Worm (Caenorhabditis elegans) whole organism, L3 larva: ENCODE measurements around the gene fut-2.

Experiments
- R02D3.7 ChIP-seq: fragments of 150-350 bp; optimal IDR thresholded peaks from 2 replicates; lab custom pipeline; 2014; ENCODE audit warnings: missing biosample characterization, missing genetic modification characterization
- aly-2 ChIP-seq: fragments of 150-350 bp; optimal IDR thresholded peaks from 2 replicates; lab custom pipeline; 2014; ENCODE audit warnings: missing biosample characterization, missing genetic modification characterization
- ceh-16 ChIP-seq: sonication (generic microtip); optimal IDR thresholded peaks from 2 replicates; lab custom pipeline; 2017; ENCODE audit warnings: missing biosample characterization, missing genetic modification characterization
- ceh-28 ChIP-seq: fragments of 150-350 bp; optimal IDR thresholded peaks from 2 replicates; lab custom pipeline; 2014; ENCODE audit warnings: missing biosample characterization, missing genetic modification reagents, missing genetic modification characterization
- ceh-82 ChIP-seq: fragments of 150-350 bp; optimal IDR thresholded peaks from 2 replicates; lab custom pipeline; 2014; ENCODE audit warnings: missing biosample characterization, missing genetic modification characterization
- daf-12 ChIP-seq: fragments of 150-350 bp; optimal IDR thresholded peaks from 2 replicates; lab custom pipeline; 2014; ENCODE audit warnings: missing biosample characterization, missing genetic modification reagents, missing genetic modification characterization
- egl-27 ChIP-seq: sonication (generic microtip); optimal IDR thresholded peaks from 4 replicates; lab custom pipeline; 2017; ENCODE audit warnings: missing biosample characterization, missing genetic modification reagents, missing genetic modification characterization
- egl-5 ChIP-seq: fragments of 150-350 bp; optimal IDR thresholded peaks from 2 replicates; lab custom pipeline; 2017; ENCODE audit warnings: missing biosample characterization, missing genetic modification reagents, missing genetic modification characterization, inconsistent platforms
- elt-1 ChIP-seq: fragments of 150-350 bp; optimal IDR thresholded peaks from 2 replicates; lab custom pipeline; 2014; ENCODE audit warnings: missing biosample characterization, missing genetic modification characterization
- elt-2 ChIP-seq: sonication (generic microtip); optimal IDR thresholded peaks from 2 replicates; lab custom pipeline; 2016; ENCODE audit warnings: missing genetic modification reagents, mild to moderate bottlenecking, missing genetic modification characterization, missing compliant biosample characterization
- elt-3 ChIP-seq, 3 experiments: fragments of 150-350 bp in 1 of 3; sonication (generic microtip) in 2 of 3; optimal IDR thresholded peaks; 2 replicates in 2 of 3; 4 replicates in 1 of 3; lab custom pipeline; 2014 to 2017; ENCODE audit warnings: missing biosample characterization in 3 of 3, missing genetic modification characterization in 3 of 3
- fkh-10 ChIP-seq: sonication (generic microtip); optimal IDR thresholded peaks from 2 replicates; lab custom pipeline; 2017; ENCODE audit warnings: missing biosample characterization, missing genetic modification reagents, missing genetic modification characterization
- fkh-2 ChIP-seq: fragments of 150-350 bp; optimal IDR thresholded peaks from 2 replicates; lab custom pipeline; 2014; ENCODE audit warnings: missing biosample characterization, missing genetic modification reagents, missing genetic modification characterization
- fos-1 ChIP-seq: fragments of 150-350 bp; optimal IDR thresholded peaks from 2 replicates; lab custom pipeline; 2014; ENCODE audit warnings: missing biosample characterization, missing genetic modification characterization
- hmg-11 ChIP-seq: sonication (generic microtip); optimal IDR thresholded peaks from 2 replicates; lab custom pipeline; 2016; ENCODE audit warnings: missing genetic modification characterization, missing compliant biosample characterization
- jun-1 ChIP-seq: fragments of 150-350 bp; optimal IDR thresholded peaks from 2 replicates; lab custom pipeline; 2014; ENCODE audit warnings: missing biosample characterization, missing genetic modification reagents, missing genetic modification characterization
- lin-15B ChIP-seq: fragments of 150-350 bp; optimal IDR thresholded peaks from 2 replicates; lab custom pipeline; 2014; ENCODE audit warnings: missing biosample characterization, missing genetic modification characterization
- mdl-1 ChIP-seq: fragments of 150-350 bp; optimal IDR thresholded peaks from 2 replicates; lab custom pipeline; 2014; ENCODE audit warnings: missing biosample characterization, missing genetic modification characterization
- nfya-1 ChIP-seq: sonication (generic microtip); optimal IDR thresholded peaks from 2 replicates; lab custom pipeline; 2017; ENCODE audit warnings: missing genetic modification characterization, mild to moderate bottlenecking, missing compliant biosample characterization, antibody characterized with exemption, moderate library complexity; ENCODE audit not compliant: insufficient read depth
- nhr-12 ChIP-seq: fragments of 150-350 bp; optimal IDR thresholded peaks from 2 replicates; lab custom pipeline; 2014; ENCODE audit warnings: missing biosample characterization, missing genetic modification characterization
- nhr-23 ChIP-seq: fragments of 150-350 bp; optimal IDR thresholded peaks from 2 replicates; lab custom pipeline; 2014; ENCODE audit warnings: missing biosample characterization, missing genetic modification reagents, missing genetic modification characterization
- nhr-25 ChIP-seq: sonication (generic microtip); optimal IDR thresholded peaks from 2 replicates; lab custom pipeline; 2017; ENCODE audit warnings: missing biosample characterization, missing genetic modification characterization
- nhr-28 ChIP-seq: fragments of 150-350 bp; optimal IDR thresholded peaks from 2 replicates; lab custom pipeline; 2014; ENCODE audit warnings: missing biosample characterization, missing genetic modification characterization
- nhr-76 ChIP-seq: fragments of 150-350 bp; sonication (generic microtip); optimal IDR thresholded peaks from 5 replicates; lab custom pipeline; 2014; ENCODE audit warnings: missing biosample characterization, missing genetic modification characterization
- pha-4 ChIP-seq: fragments of 150-350 bp; optimal IDR thresholded peaks from 2 replicates; lab custom pipeline; 2014; ENCODE audit warnings: missing biosample characterization, missing genetic modification reagents, missing genetic modification characterization
- pqm-1 ChIP-seq: fragments of 150-350 bp; optimal IDR thresholded peaks from 2 replicates; lab custom pipeline; 2017; ENCODE audit warnings: missing biosample characterization, missing genetic modification characterization, inconsistent platforms
- sea-2 ChIP-seq: fragments of 150-350 bp; sonication (generic microtip); optimal IDR thresholded peaks from 4 replicates; lab custom pipeline; 2014; ENCODE audit warnings: missing biosample characterization, missing genetic modification reagents, missing genetic modification characterization
- skn-1 ChIP-seq: fragments of 150-350 bp; optimal IDR thresholded peaks from 2 replicates; lab custom pipeline; 2014; ENCODE audit warnings: missing biosample characterization, missing genetic modification characterization
- unc-62 ChIP-seq: fragments of 150-350 bp; sonication (generic microtip); optimal IDR thresholded peaks from 4 replicates; lab custom pipeline; 2014; ENCODE audit warnings: missing biosample characterization, missing genetic modification reagents, missing genetic modification characterization
- zag-1 ChIP-seq: fragments of 150-350 bp; optimal IDR thresholded peaks from 2 replicates; lab custom pipeline; 2014; ENCODE audit warnings: missing biosample characterization, missing genetic modification characterization
- ztf-11 ChIP-seq: fragments of 150-350 bp; optimal IDR thresholded peaks from 2 replicates; lab custom pipeline; 2014; ENCODE audit warnings: missing biosample characterization, missing genetic modification characterization
- ztf-4 ChIP-seq: fragments of 150-350 bp; optimal IDR thresholded peaks from 2 replicates; lab custom pipeline; 2014; ENCODE audit warnings: missing biosample characterization, missing genetic modification characterization

fut-2 gene

ce11 chrV:6575406-6576130, at the start of gene fut-2:
Gene fut-2 (minus strand): TSS chrV:6575890.
- TF ChIP-seq ztf-11 (tag; lab: Kevin White, UChicago) (no peak), pqm-1 (tag; lab: Kevin White, UChicago) (peak; percentile 74), elt-2 (tag; lab: Kevin White, UChicago) (peak; percentile 92), jun-1 (tag; lab: Kevin White, UChicago) (peak; percentile 45), pha-4 (peak; percentile 56)

ce11 chrV:6621894-6622293, 46.2 kb upstream of the fut-2 start, which contains the start of gene nhr-37:
Gene nhr-37 (plus strand): TSS chrV:6622194.
- TF ChIP-seq daf-12 (tag; lab: Kevin White, UChicago), result no peak
- TF ChIP-seq fkh-2 (tag; lab: Kevin White, UChicago), result no peak
- TF ChIP-seq mdl-1 (tag; lab: Kevin White, UChicago), result no peak
- TF ChIP-seq unc-62 (GFP tag; lab: Kevin White, UChicago), result no peak
- no peak for TF ChIP-seq nhr-76 (tag; lab: Kevin White, UChicago)
- no peak for TF ChIP-seq zag-1
- TF ChIP-seq nfya-1 (tag; lab: Kevin White, UChicago), result no peak
- no peak for TF ChIP-seq ceh-82
- TF ChIP-seq nhr-25, result no peak
- TF ChIP-seq nhr-23 (tag; lab: Kevin White, UChicago), result no peak
- no peak for TF ChIP-seq hmg-11 (tag; lab: Kevin White, UChicago)
- TF ChIP-seq elt-1 (tag; lab: Kevin White, UChicago), result no peak
- TF ChIP-seq sea-2 (GFP tag; lab: Kevin White, UChicago), result no peak

ce11 chrV:6620809-6621208, 45.1 kb upstream of the fut-2 start:
- TF ChIP-seq ceh-16 (no peak), nhr-25 (peak; percentile 52), hmg-11 (tag; lab: Kevin White, UChicago) (no peak), egl-27 (tag; lab: Kevin White, UChicago) (no peak), ceh-28 (no peak), nhr-28 (no peak)

- TF ChIP-seq skn-1 (tag; lab: Kevin White, UChicago) (no peak), nhr-25 (no peak), R02D3.7 (tag; lab: Kevin White, UChicago) (no peak), aly-2 (tag; lab: Kevin White, UChicago) (no peak), pha-4 (peak; percentile 38), fkh-10 (GFP tag; lab: Kevin White, UChicago) (no peak), elt-2 (tag; lab: Kevin White, UChicago) (peak; percentile 57), pqm-1 (tag; lab: Kevin White, UChicago) (peak; percentile 88), lin-15B (tag; lab: Kevin White, UChicago) (no peak), ztf-4 (tag; lab: Kevin White, UChicago) (no peak)
Measured at ce11 chrV:6616294-6616693, 40.6 kb upstream of the fut-2 start.

ce11 chrV:6614968-6615367, 39.3 kb upstream of the fut-2 start:
- TF ChIP-seq elt-3 (tag; optimal IDR thresholded peaks at IDR 0.05; lab: Kevin White, UChicago) (no peak), fos-1 (tag; lab: Kevin White, UChicago) (no peak), nhr-12 (tag; lab: Kevin White, UChicago) (no peak), nhr-25 (no peak), nhr-28 (no peak)

- TF ChIP-seq ceh-16 (no peak), pqm-1 (tag; lab: Kevin White, UChicago) (peak; percentile 100), mdl-1 (tag; lab: Kevin White, UChicago) (peak; percentile 10), egl-5 (tag; lab: Kevin White, UChicago) (no peak), jun-1 (tag; lab: Kevin White, UChicago) (peak; percentile 78), fkh-2 (tag; lab: Kevin White, UChicago) (no peak), egl-27 (tag; lab: Kevin White, UChicago) (peak; percentile 51), pha-4 (peak; percentile 74), elt-2 (tag; lab: Kevin White, UChicago) (peak; percentile 100)
Measured at ce11 chrV:6614152-6614734, 38.6 kb upstream of the fut-2 start, which contains the start of gene cpr-4. Gene cpr-4 (plus strand): TSS chrV:6614674.
